Fruit fly (Drosophila melanogaster) whole organism, embryonic: ENCODE data around the gene CG10984.

Source experiments
- CG10209 ChIP-seq: fragments of 200-800 bp; sonication (Bioruptor generic); optimal IDR thresholded peaks from 3 replicates; lab custom pipeline; 2017; ENCODE audit warnings: missing biosample characterization, mild to moderate bottlenecking, missing genetic modification characterization, missing genetic modification reagents
- CG10267 ChIP-seq: fragments of 200-800 bp; sonication (Bioruptor generic); optimal IDR thresholded peaks from 2 replicates; lab custom pipeline; 2018; ENCODE audit warnings: missing biosample characterization, mild to moderate bottlenecking, missing genetic modification characterization, moderate library complexity
- CG10431 ChIP-seq: fragments of 200-800 bp; sonication (Bioruptor generic); optimal IDR thresholded peaks from 3 replicates; lab custom pipeline; 2018; ENCODE audit warnings: missing biosample characterization, mild to moderate bottlenecking, missing genetic modification characterization
- CG10462 ChIP-seq: fragments of 200-800 bp; sonication (Bioruptor generic); optimal IDR thresholded peaks from 2 replicates; lab custom pipeline; 2016; ENCODE audit warnings: missing biosample characterization, missing genetic modification characterization
- CG11247 ChIP-seq: fragments of 200-800 bp; sonication (Bioruptor generic); IDR thresholded peaks from 2 replicates; pipeline ENCODE4 v1.3.6; 2022; ENCODE audit warnings: missing biosample characterization, missing genetic modification characterization
- CG11696 ChIP-seq: fragments of 200-800 bp; sonication (Bioruptor generic); IDR thresholded peaks from 2 replicates; pipeline ENCODE4 v1.3.6; 2022; ENCODE audit warnings: missing biosample characterization, missing genetic modification characterization
- CG15073 ChIP-seq: fragments of 200-800 bp; sonication (Bioruptor generic); optimal IDR thresholded peaks from 2 replicates; lab custom pipeline; 2016; ENCODE audit warnings: missing biosample characterization, missing genetic modification characterization
- CG1602 ChIP-seq: fragments of 200-800 bp; sonication (Bioruptor generic); optimal IDR thresholded peaks from 3 replicates; lab custom pipeline; 2016; ENCODE audit warnings: missing biosample characterization, missing genetic modification characterization
- CG1603 ChIP-seq: fragments of 200-800 bp; sonication (Bioruptor generic); optimal IDR thresholded peaks from 2 replicates; lab custom pipeline; 2019; ENCODE audit warnings: missing biosample characterization, mild to moderate bottlenecking, missing genetic modification characterization, moderate library complexity
- CG2199 ChIP-seq: fragments of 200-800 bp; sonication (Bioruptor generic); IDR thresholded peaks from 3 replicates; pipeline ENCODE4 v1.3.6; 2022; ENCODE audit warnings: missing biosample characterization, missing genetic modification characterization
- CG32532 ChIP-seq: fragments of 200-800 bp; sonication (Bioruptor generic); IDR thresholded peaks from 2 replicates; pipeline ENCODE4 v1.3.6; 2022; ENCODE audit warnings: missing biosample characterization, missing genetic modification characterization
- CG3407 ChIP-seq: fragments of 200-800 bp; sonication (Bioruptor generic); optimal IDR thresholded peaks from 2 replicates; lab custom pipeline; 2018; ENCODE audit warnings: missing biosample characterization, mild to moderate bottlenecking, missing genetic modification characterization
- CG4282 ChIP-seq: fragments of 200-800 bp; sonication (Bioruptor generic); optimal IDR thresholded peaks from 2 replicates; lab custom pipeline; 2016; ENCODE audit warnings: missing biosample characterization, missing genetic modification characterization
- CG4404 ChIP-seq: fragments of 200-800 bp; sonication (Bioruptor generic); IDR thresholded peaks from 2 replicates; pipeline ENCODE4 v1.3.6; 2022; ENCODE audit warnings: missing biosample characterization, missing genetic modification characterization
- CG4424 ChIP-seq: fragments of 200-800 bp; sonication (Bioruptor generic); optimal IDR thresholded peaks from 3 replicates; lab custom pipeline; 2016; ENCODE audit warnings: missing biosample characterization, missing genetic modification characterization
- CG6272 ChIP-seq: fragments of 200-800 bp; sonication (Bioruptor generic); IDR thresholded peaks from 2 replicates; pipeline ENCODE4 v1.3.6; 2022; ENCODE audit warnings: missing biosample characterization, missing genetic modification characterization
- CG7556 ChIP-seq: fragments of 200-800 bp; sonication (Bioruptor generic); optimal IDR thresholded peaks from 2 replicates; lab custom pipeline; 2017; ENCODE audit warnings: missing biosample characterization, mild to moderate bottlenecking, missing genetic modification characterization
- CG8388 ChIP-seq: fragments of 200-800 bp; sonication (Bioruptor generic); optimal IDR thresholded peaks from 2 replicates; lab custom pipeline; 2019; ENCODE audit warnings: missing biosample characterization, mild to moderate bottlenecking, missing genetic modification characterization, moderate library complexity
- CG8924 ChIP-seq: fragments of 200-800 bp; optimal IDR thresholded peaks from 3 replicates; lab custom pipeline; 2019; ENCODE audit warnings: missing biosample characterization, mild to moderate bottlenecking, missing genetic modification characterization, moderate library complexity
- CG9437 ChIP-seq: fragments of 200-800 bp; sonication (Bioruptor generic); optimal IDR thresholded peaks from 2 replicates; lab custom pipeline; 2018; ENCODE audit warnings: missing biosample characterization, mild to moderate bottlenecking, missing genetic modification characterization
- CG9876 ChIP-seq: fragments of 200-800 bp; sonication (Bioruptor generic); optimal IDR thresholded peaks from 2 replicates; lab custom pipeline; 2016; ENCODE audit warnings: missing biosample characterization, missing genetic modification characterization
- CG9932 ChIP-seq: fragments of 200-800 bp; sonication (Bioruptor generic); IDR thresholded peaks from 2 replicates; pipeline ENCODE4 v1.3.6; 2022; ENCODE audit warnings: missing biosample characterization, missing genetic modification characterization
- Deaf1 ChIP-seq: fragments of 200-800 bp; optimal IDR thresholded peaks from 3 replicates; lab custom pipeline; 2019; ENCODE audit warnings: missing biosample characterization, mild to moderate bottlenecking, missing genetic modification characterization, moderate library complexity
- Dref ChIP-seq: fragments of 200-800 bp; sonication (Bioruptor generic); IDR thresholded peaks from 2 replicates; pipeline ENCODE4 v1.3.6; 2022; ENCODE audit warnings: missing biosample characterization, missing genetic modification characterization
- Fer2 ChIP-seq: fragments of 200-800 bp; sonication (Bioruptor generic); optimal IDR thresholded peaks from 2 replicates; lab custom pipeline; 2018; ENCODE audit warnings: missing biosample characterization, mild to moderate bottlenecking, missing genetic modification characterization, moderate library complexity
- Gsc ChIP-seq: fragments of 200-800 bp; sonication (Bioruptor generic); IDR thresholded peaks from 2 replicates; pipeline ENCODE4 v1.3.6; 2022; ENCODE audit warnings: missing biosample characterization, missing genetic modification characterization
- HHEX ChIP-seq: fragments of 200-800 bp; sonication (Bioruptor generic); optimal IDR thresholded peaks from 3 replicates; lab custom pipeline; 2017; ENCODE audit warnings: missing biosample characterization, mild to moderate bottlenecking, missing genetic modification characterization, missing genetic modification reagents
- HLH3B ChIP-seq: fragments of 200-800 bp; sonication (Bioruptor generic); IDR thresholded peaks from 2 replicates; pipeline ENCODE4 v1.3.6; 2022; ENCODE audit warnings: missing biosample characterization, missing genetic modification characterization
- Nf-YB ChIP-seq: fragments of 200-800 bp; sonication (Bioruptor generic); optimal IDR thresholded peaks from 3 replicates; lab custom pipeline; 2019; ENCODE audit warnings: missing biosample characterization, mild to moderate bottlenecking, missing genetic modification characterization, moderate library complexity
- YL-1 ChIP-seq: fragments of 200-800 bp; sonication (Bioruptor generic); optimal IDR thresholded peaks from 3 replicates; lab custom pipeline; 2017; ENCODE audit warnings: missing biosample characterization, mild to moderate bottlenecking, missing genetic modification characterization
- ash1 ChIP-seq: fragments of 200-800 bp; sonication (Bioruptor generic); optimal IDR thresholded peaks from 2 replicates; lab custom pipeline; 2018; ENCODE audit warnings: missing biosample characterization, mild to moderate bottlenecking, missing genetic modification characterization
- bsh ChIP-seq, 2 experiments: fragments of 200-800 bp; sonication (Bioruptor generic); optimal IDR thresholded peaks; 2 replicates each; lab custom pipeline; 2017 to 2018; ENCODE audit warnings: mild to moderate bottlenecking in 2 of 2, missing biosample characterization in 2 of 2, missing genetic modification characterization in 2 of 2, moderate library complexity in 1 of 2
- cato ChIP-seq: fragments of 200-800 bp; sonication (Bioruptor generic); optimal IDR thresholded peaks from 2 replicates; lab custom pipeline; 2016; ENCODE audit warnings: missing biosample characterization, missing genetic modification characterization, borderline replicate concordance
- croc ChIP-seq: fragments of 200-800 bp; sonication (Bioruptor generic); conservative IDR thresholded peaks from 3 replicates; pipeline ENCODE4 v1.3.6; 2022; ENCODE audit warnings: missing biosample characterization, missing genetic modification characterization
- ems ChIP-seq: fragments of 200-800 bp; sonication (Bioruptor generic); optimal IDR thresholded peaks from 3 replicates; lab custom pipeline; 2016; ENCODE audit warnings: missing biosample characterization, missing genetic modification characterization
- fd64A ChIP-seq: fragments of 200-800 bp; sonication (Bioruptor generic); optimal IDR thresholded peaks from 3 replicates; lab custom pipeline; 2018; ENCODE audit warnings: missing biosample characterization, mild to moderate bottlenecking, missing genetic modification characterization
- fd96Cb ChIP-seq: fragments of 200-800 bp; sonication (Bioruptor generic); optimal IDR thresholded peaks from 2 replicates; lab custom pipeline; 2018; ENCODE audit warnings: missing biosample characterization, mild to moderate bottlenecking, missing genetic modification characterization, moderate library complexity
- fu2 ChIP-seq: fragments of 200-800 bp; sonication (Bioruptor generic); optimal IDR thresholded peaks from 2 replicates; lab custom pipeline; 2016; ENCODE audit warnings: missing biosample characterization, missing genetic modification characterization
- grau ChIP-seq: fragments of 200-800 bp; optimal IDR thresholded peaks from 3 replicates; lab custom pipeline; 2019; ENCODE audit warnings: missing biosample characterization, mild to moderate bottlenecking, missing genetic modification characterization, moderate library complexity
- inv ChIP-seq: fragments of 200-800 bp; sonication (Bioruptor generic); IDR thresholded peaks from 2 replicates; pipeline ENCODE4 v1.3.6; 2022; ENCODE audit warnings: missing biosample characterization, missing genetic modification characterization; ENCODE audit not compliant: partially characterized antibody
- jing ChIP-seq: fragments of 200-800 bp; sonication (Bioruptor generic); optimal IDR thresholded peaks from 2 replicates; lab custom pipeline; 2018; ENCODE audit warnings: missing biosample characterization, mild to moderate bottlenecking, missing genetic modification characterization
- lola ChIP-seq, 3 experiments: fragments of >200 bp in 2 of 3; fragments of 200-800 bp in 1 of 3; sonication (Bioruptor generic) in 1 of 3; optimal IDR thresholded peaks; 2 replicates each; lab custom pipeline; 2017 to 2019; ENCODE audit warnings: missing biosample characterization in 3 of 3, missing genetic modification characterization in 3 of 3, mild to moderate bottlenecking in 1 of 3, moderate library complexity in 1 of 3
- peb ChIP-seq: fragments of 200-800 bp; sonication (Bioruptor generic); IDR thresholded peaks from 2 replicates; pipeline ENCODE4 v1.3.6; 2022; ENCODE audit warnings: missing biosample characterization, missing genetic modification characterization
- pzg ChIP-seq: fragments of 200-800 bp; sonication (Bioruptor generic); optimal IDR thresholded peaks from 3 replicates; lab custom pipeline; 2018; ENCODE audit warnings: missing biosample characterization, mild to moderate bottlenecking, missing genetic modification characterization, moderate library complexity
- sc ChIP-seq, 3 experiments: fragments of >200 bp in 2 of 3; fragments of 200-800 bp in 1 of 3; sonication (Bioruptor generic) in 1 of 3; optimal IDR thresholded peaks; 2 replicates in 2 of 3; 3 replicates in 1 of 3; lab custom pipeline; 2017; ENCODE audit warnings: mild to moderate bottlenecking in 1 of 3, missing biosample characterization in 1 of 3, missing genetic modification characterization in 1 of 3, missing genetic modification reagents in 1 of 3
- schlank ChIP-seq: fragments of 200-800 bp; sonication (Bioruptor generic); optimal IDR thresholded peaks from 2 replicates; lab custom pipeline; 2018; ENCODE audit warnings: missing biosample characterization, mild to moderate bottlenecking, missing genetic modification characterization
- seq ChIP-seq: fragments of 200-800 bp; sonication (Bioruptor generic); IDR thresholded peaks from 2 replicates; pipeline ENCODE4 v1.3.6; 2022; ENCODE audit warnings: missing biosample characterization, missing genetic modification characterization
- slp2 ChIP-seq: fragments of 200-800 bp; sonication (Bioruptor generic); optimal IDR thresholded peaks from 2 replicates; lab custom pipeline; 2016; ENCODE audit warnings: missing biosample characterization, missing genetic modification characterization
- sqz ChIP-seq: fragments of 200-800 bp; sonication (Bioruptor generic); optimal IDR thresholded peaks from 3 replicates; lab custom pipeline; 2018; ENCODE audit warnings: missing biosample characterization, mild to moderate bottlenecking, missing genetic modification characterization
- trem ChIP-seq: fragments of 200-800 bp; optimal IDR thresholded peaks from 3 replicates; lab custom pipeline; 2019; ENCODE audit warnings: missing biosample characterization, mild to moderate bottlenecking, missing genetic modification characterization, moderate library complexity
- zfh1 ChIP-seq: fragments of 200-800 bp; sonication (Bioruptor generic); IDR thresholded peaks from 3 replicates; pipeline ENCODE4 v1.3.6; 2022; ENCODE audit warnings: missing biosample characterization, missing genetic modification characterization

Gene CG10984

DNA sequence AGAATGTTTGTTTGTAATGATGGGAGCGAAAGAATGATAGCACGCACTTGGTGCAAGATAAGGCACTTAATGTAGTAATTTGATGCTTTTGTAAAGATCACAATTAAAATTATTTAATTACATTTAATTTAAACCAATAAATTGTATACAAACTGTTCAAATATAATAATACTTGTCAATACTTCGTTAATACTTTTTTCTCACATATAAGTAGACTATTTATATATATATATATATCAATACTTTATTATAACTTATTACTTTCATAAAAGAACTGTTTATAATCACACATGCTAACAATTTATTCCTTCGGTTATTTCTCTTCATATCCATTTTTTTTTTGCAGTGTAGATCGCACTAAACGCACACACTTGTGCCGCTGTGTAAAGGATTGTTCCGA lies 32.3 kb upstream of the CG10984 start (continued):
- TF ChIP-seq grau (tag; lab: Kevin White, UChicago) (peak; percentile 12), slp2 (no peak), CG4282 (GFP tag; lab: Kevin White, UChicago) (no peak), ash1 (no peak), CG1603 (tag; lab: Kevin White, UChicago) (no peak), inv (GFP tag; lab: Robert Waterston, UW) (no peak), lola (GFP tag; optimal IDR thresholded peaks at IDR 0.05; lab: Kevin White, UChicago) (peak in 1 of 3 experiments; percentile 44), CG6272 (no peak), Gsc (no peak), CG4404 (GFP tag; lab: Robert Waterston, UW) (no peak), CG7556 (peak; percentile 19), HLH3B (GFP tag; lab: Robert Waterston, UW) (no peak), YL-1 (GFP tag; lab: Kevin White, UChicago) (no peak), trem (tag; lab: Kevin White, UChicago) (peak; percentile 4), fd64A (GFP tag; lab: Kevin White, UChicago) (no peak), Dref (no peak), seq (GFP tag; lab: Robert Waterston, UW) (no peak), fu2 (GFP tag; lab: Kevin White, UChicago) (no peak), zfh1 (GFP tag; lab: Robert Waterston, UW) (no peak), HHEX (GFP tag; lab: Kevin White, UChicago) (peak; percentile 20), sc (optimal IDR thresholded peaks at IDR 0.05; lab: Kevin White, UChicago) (no peak), sc (GFP tag; optimal IDR thresholded peaks at IDR 0.05; lab: Kevin White, UChicago) (no peak), pzg (GFP tag; lab: Kevin White, UChicago) (no peak), CG9876 (GFP tag; lab: Kevin White, UChicago) (no peak), CG8924 (tag; lab: Kevin White, UChicago) (peak; percentile 38), sqz (GFP tag; lab: Kevin White, UChicago) (no peak), Fer2 (tag; lab: Kevin White, UChicago) (no peak), schlank (tag; lab: Kevin White, UChicago) (no peak), fd96Cb (tag; lab: Kevin White, UChicago) (peak; percentile 44), CG10462 (GFP tag; lab: Kevin White, UChicago) (no peak), CG3407 (no peak), peb (GFP tag; lab: Robert Waterston, UW) (no peak), croc (no peak), jing (GFP tag; lab: Kevin White, UChicago) (no peak), CG32532 (no peak), Nf-YB (no peak), CG11247 (GFP tag; lab: Robert Waterston, UW) (no peak), CG4424 (GFP tag; lab: Kevin White, UChicago) (no peak), CG9437 (GFP tag; lab: Kevin White, UChicago) (peak; percentile 11), ems (GFP tag; lab: Kevin White, UChicago) (no peak), CG10267 (tag; lab: Kevin White, UChicago) (peak; percentile 46), Deaf1 (tag; lab: Kevin White, UChicago) (no peak), CG2199 (GFP tag; lab: Robert Waterston, UW) (no peak), CG1602 (no peak), CG15073 (GFP tag; lab: Kevin White, UChicago) (no peak), bsh (GFP tag; optimal IDR thresholded peaks at IDR 0.05; lab: Kevin White, UChicago) (peak in 1 of 2 experiments; percentile 20), CG10209 (GFP tag; lab: Kevin White, UChicago) (no peak), CG9932 (GFP tag; lab: Robert Waterston, UW) (no peak), CG10431 (no peak), CG11696 (GFP tag; lab: Robert Waterston, UW) (no peak), CG8388 (GFP tag; lab: Kevin White, UChicago) (no peak), cato (no peak)
